Fruit fly (Drosophila melanogaster) whole organism: ENCODE measurements around the gene Atg16.

Source experiments
- CG8478 ChIP-seq: fragments of >200 bp; optimal IDR thresholded peaks from 2 replicates; lab custom pipeline; 2018; ENCODE audit warnings: inconsistent platforms
- Dll ChIP-seq: fragments of >200 bp; optimal IDR thresholded peaks from 2 replicates; lab custom pipeline; 2017
- EcR ChIP-seq, 2 experiments: fragments of >200 bp; optimal IDR thresholded peaks; 2 replicates each; lab custom pipeline; 2017; ENCODE audit warnings: missing biosample characterization in 2 of 2, missing genetic modification characterization in 2 of 2, missing genetic modification reagents in 2 of 2
- pan ChIP-seq: fragments of >200 bp; optimal IDR thresholded peaks from 2 replicates; lab custom pipeline; 2017
- psq ChIP-seq: fragments of >200 bp; optimal IDR thresholded peaks from 2 replicates; lab custom pipeline; 2017
- usp ChIP-seq: fragments of >200 bp; optimal IDR thresholded peaks from 2 replicates; lab custom pipeline; 2017; ENCODE audit warnings: missing biosample characterization, missing genetic modification characterization, mixed read lengths

Gene Atg16

DNA sequence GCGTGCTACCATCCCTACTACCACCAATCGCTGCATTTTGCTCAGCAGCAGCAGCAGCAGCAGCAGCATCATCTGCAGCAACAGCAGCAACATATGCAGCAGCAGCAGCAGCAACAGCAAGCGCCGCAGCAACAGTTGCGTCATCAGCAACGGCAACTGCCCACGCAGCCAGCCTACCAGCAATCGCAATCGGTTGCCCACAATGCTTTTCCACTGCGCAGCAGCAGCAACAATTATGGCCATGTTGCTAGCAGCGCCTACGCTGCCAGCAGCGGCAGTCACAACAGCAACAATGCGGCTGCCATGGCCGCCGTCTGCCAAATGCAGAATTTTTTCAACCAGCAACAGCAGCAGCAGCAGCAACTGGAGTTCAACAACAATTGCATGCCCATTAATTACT lies 44.7 kb downstream of the Atg16 start:
- no peak for TF ChIP-seq CG8478 (lab: Kevin White, UChicago)
- TF ChIP-seq psq (lab: Kevin White, UChicago), result no peak
- no peak for TF ChIP-seq EcR (GFP tag; optimal IDR thresholded peaks at IDR 0.05; lab: Kevin White, UChicago)
- TF ChIP-seq Dll (lab: Kevin White, UChicago), result no peak
- no peak for TF ChIP-seq usp
- no peak for TF ChIP-seq pan

DNA sequence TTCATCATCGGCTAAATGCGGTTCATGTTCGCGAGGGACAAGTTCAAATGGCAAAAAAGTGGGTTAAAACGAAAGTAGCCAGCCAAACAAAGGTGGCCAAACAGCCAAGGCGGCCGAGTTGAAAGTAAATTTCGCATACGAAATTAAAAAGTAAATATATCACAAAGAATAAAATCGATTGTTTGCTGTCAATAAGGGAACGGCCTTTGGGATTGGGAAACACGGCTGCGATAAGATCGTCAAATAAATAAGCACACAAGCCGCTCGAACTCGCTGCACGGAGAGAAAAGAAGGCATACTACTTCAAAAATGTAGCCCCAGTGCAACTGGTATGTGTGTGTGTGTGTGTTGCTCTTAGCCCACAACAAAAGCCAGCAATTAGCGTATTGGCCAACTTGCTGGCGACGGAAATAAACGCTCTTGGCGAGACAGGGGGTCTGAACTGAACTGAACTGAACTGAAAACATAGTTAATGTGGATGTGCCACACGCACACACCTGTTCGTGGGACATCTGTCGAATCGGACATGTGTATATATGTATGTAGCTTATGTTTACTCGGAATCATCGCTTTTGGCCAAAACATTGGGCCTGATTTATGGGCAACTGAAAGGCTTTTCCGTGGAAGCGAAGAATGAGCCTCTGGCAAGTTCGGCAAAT lies 46.9 kb downstream of the Atg16 start:
- TF ChIP-seq Dll (lab: Kevin White, UChicago) (no peak), CG8478 (lab: Kevin White, UChicago) (no peak), usp (no peak)

DNA sequence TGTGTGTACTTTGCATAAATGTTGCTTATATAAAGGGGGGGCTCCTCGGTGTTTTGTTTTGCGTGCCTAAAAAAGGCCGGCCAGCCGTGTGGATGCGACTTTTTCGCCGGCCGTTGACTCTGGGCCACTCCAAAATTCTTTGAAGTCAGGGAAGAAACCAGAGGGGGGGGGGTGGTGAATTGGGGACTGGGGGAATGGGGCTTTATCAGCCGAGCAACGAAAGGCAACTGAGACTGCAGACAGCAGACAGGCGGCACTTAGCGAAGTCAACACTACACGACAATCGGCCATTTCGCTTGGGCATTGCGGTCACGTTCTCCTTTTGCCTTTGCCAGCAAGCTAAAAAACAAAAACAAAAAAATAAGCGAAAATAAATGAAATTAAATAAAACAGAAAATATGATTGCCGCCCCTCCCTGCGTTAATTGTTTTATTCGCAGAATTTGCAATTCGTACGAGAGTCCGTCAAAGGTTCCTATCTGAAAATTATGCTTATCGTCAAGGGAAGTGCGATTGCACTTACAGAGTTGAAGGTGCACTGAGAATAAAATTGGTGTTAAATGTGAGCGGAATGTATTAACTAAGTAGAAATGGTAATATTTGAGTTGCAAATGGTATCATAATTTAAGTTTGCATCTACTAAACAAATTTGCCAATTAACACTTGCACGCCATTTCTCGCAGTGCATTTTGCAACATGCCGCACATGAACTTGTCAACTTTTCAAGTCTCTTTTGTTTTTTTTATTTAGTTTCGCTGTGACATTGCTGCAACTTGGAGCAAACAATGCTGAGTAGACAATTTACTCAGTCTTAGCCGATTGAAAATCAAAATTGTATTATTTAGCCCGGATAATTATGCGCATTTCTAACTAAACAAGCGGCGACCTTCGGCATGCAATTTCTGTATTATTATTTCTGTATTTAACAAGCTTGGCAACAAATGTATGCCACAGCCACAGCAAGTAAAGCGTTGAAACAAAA lies 48.6 kb downstream of the Atg16 start:
- TF ChIP-seq usp, result no peak
- TF ChIP-seq psq (lab: Kevin White, UChicago), result no peak
- no peak for TF ChIP-seq pan
- no peak for TF ChIP-seq EcR (GFP tag; optimal IDR thresholded peaks at IDR 0.05; lab: Kevin White, UChicago)

DNA sequence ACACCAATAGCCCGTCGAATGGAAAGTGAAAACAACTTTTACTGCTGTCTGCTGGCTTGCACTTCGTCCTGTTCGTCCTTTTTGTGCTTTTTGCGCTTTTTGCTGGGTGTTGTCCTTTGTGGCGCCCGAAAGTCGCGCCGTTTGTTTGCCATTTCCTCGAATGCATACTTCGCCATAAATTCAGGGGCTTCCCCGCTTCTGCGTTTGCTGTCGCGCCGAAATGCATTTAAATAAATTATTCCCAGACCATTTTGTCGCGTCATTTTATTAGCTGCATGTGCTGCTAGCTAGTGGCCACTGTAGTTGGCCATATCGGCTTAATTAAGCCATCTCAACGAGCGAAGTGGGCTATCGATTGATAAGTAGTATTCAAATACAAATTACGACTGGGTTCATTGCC lies 49.7 kb downstream of the Atg16 start:
- TF ChIP-seq Dll (lab: Kevin White, UChicago) (no peak), usp (no peak), pan (no peak), CG8478 (lab: Kevin White, UChicago) (no peak), psq (lab: Kevin White, UChicago) (no peak), EcR (GFP tag; optimal IDR thresholded peaks at IDR 0.05; lab: Kevin White, UChicago) (no peak)

DNA sequence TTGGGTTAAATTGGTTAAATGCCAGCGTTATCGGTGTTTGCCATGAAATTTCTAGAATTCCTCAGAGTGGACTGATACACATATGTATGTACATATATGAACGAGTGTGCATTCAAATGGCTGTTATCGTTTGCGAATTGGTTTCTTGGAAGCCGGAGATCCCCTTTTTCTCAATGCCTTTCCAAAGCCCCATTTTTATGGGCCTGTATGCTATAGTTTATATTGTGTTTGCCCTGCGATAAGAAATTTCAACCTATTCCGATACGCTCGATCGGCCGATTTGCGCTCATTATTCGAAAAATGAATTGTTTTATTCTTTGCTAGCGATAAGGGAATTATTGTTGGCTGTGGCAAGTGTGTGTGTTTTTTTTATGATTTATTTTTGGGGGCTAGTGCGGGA lies 51.7 kb downstream of the Atg16 start:
- TF ChIP-seq pan, result no peak
- no peak for TF ChIP-seq Dll (lab: Kevin White, UChicago)
- no peak for TF ChIP-seq CG8478 (lab: Kevin White, UChicago)
- no peak for TF ChIP-seq psq (lab: Kevin White, UChicago)
- TF ChIP-seq EcR (GFP tag; optimal IDR thresholded peaks at IDR 0.05; lab: Kevin White, UChicago), result no peak
- no peak for TF ChIP-seq usp

DNA sequence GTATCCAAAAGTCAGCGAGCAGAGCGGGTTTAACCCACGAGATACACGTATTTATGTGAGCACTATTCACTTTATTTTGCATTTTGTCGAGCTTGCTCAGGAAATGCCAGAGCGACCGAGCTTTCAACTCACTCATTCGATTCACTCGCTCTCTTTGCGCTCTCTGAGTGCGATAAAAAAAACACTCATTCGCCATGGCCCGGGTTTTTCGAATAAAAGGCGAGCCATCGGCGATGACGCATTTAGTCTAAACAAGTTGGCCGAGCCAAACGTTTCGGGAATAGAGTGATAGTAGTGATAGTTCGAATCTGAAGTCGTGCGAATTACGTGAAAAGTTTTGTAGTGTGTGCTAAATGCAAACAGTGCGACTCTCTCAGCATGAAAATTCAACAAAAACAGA lies 52.5 kb downstream of the Atg16 start:
- peak; percentile 75 for TF ChIP-seq Dll (lab: Kevin White, UChicago)
- no peak for TF ChIP-seq pan

DNA sequence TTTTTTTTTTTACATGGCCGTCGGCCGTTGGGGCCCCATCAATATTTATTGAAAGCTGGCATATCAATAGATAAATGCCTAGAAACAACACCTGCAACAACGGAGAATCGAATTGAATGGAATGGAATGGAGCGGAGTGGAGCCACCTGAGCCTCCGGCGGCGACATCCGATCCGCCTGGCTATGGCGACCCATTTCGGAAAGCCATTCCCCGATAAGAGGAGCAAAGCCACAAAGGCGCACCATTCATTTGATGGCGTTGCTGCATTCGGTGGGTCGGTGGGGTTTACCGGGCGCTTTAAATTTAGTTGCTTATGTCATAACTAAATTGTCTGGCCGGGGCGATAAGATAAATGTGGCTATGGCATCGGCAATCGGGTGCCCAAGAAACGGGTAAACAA lies 53.0 kb downstream of the Atg16 start:
- TF ChIP-seq CG8478 (lab: Kevin White, UChicago) (no peak), pan (no peak), Dll (lab: Kevin White, UChicago) (no peak), psq (lab: Kevin White, UChicago) (no peak), EcR (GFP tag; optimal IDR thresholded peaks at IDR 0.05; lab: Kevin White, UChicago) (no peak), usp (no peak)

DNA sequence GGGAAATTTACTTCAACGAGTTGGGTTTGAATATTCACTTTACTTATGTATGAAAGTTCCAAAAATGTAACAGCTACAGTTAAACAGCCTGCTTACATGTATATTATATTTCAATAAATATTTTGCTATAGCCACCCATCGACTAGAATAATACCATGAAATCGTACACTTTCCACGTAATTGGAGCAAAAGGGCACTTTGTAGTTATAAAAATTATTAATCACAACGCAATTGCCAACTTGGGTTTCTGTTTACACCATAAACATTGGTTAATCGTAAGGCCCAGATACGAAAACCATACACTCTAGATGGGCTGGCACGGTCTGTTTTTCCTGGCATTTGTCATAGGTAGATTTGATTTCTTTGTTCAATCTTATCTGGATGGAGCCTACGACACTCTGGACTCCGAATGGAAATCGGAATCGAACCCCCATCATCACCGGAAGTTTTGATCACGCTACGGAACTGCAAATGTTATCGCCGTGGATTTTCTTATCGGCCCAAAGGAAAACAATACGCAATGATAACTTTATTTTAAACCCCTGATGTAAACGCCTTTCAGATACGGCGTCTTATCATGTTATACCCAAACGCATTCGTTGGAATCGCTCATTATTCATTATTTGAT lies 54.4 kb downstream of the Atg16 start, which contains the start of gene fig:
Gene fig, minus strand, starts transcription at position 51 of the 628 bp plus-strand sequence.
- no peak for TF ChIP-seq CG8478 (lab: Kevin White, UChicago)
- no peak for TF ChIP-seq usp
- TF ChIP-seq EcR (GFP tag; optimal IDR thresholded peaks at IDR 0.05; lab: Kevin White, UChicago), result no peak
- TF ChIP-seq pan, result no peak
- no peak for TF ChIP-seq Dll (lab: Kevin White, UChicago)
- no peak for TF ChIP-seq psq (lab: Kevin White, UChicago)

DNA sequence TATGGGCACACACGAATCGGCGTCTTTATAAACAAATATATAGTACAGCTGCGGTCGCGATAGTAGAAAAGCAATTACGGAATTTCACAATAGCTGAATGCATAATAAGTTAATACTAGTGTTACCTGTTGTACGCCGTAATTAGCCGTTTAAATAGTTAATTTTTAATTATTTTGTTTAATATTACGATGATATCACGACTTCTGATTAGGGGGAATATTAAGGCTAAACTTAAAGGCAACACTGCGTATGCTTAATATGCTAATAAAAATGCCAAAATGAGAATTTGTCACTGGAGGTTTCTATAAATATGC lies 56.0 kb downstream of the Atg16 start:
- no peak for TF ChIP-seq psq (lab: Kevin White, UChicago)
- TF ChIP-seq usp, result no peak
- no peak for TF ChIP-seq CG8478 (lab: Kevin White, UChicago)
- no peak for TF ChIP-seq Dll (lab: Kevin White, UChicago)
- no peak for TF ChIP-seq EcR (GFP tag; optimal IDR thresholded peaks at IDR 0.05; lab: Kevin White, UChicago)
- TF ChIP-seq pan, result no peak

DNA sequence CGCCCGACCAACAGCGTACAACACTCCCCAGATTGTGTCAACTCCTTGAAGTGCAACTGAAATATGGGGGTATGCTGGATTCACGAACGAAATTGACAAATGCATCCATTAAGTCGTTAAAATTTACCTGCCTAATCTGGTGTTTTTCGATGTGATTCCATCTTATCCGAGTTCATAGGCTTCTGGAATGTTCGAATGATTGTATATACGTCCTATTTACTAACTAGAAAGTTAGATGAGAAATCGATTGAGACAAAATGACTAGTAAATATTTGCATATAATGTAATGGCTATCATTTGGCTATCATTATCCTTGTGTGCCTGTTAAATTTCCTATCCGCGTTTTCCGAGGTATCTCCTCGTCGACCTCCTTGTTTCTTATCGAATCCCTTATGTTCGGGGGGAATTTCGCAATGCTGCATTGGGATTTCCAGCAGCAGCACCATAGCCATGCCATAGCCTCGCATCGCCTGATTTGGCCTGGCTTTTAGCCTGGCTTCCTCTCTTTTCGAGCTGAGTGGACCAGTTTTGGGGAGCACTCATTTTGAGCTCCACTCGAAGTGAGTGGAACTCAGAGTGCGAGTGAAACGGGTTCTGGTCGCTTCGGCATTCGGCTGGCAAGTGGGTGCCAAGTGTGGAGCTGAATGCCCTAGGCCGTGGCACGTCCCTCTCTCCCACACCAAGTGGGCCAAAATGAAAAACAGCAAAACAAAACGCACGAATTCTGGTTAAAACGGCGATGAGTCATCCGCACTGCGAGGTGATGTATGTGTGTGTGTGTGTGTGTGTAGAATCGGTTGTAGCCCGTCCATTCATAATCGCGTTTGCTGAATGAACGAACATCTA lies 56.5 kb downstream of the Atg16 start:
- peak; percentile 93 for TF ChIP-seq pan
- no peak for TF ChIP-seq CG8478 (lab: Kevin White, UChicago)
- TF ChIP-seq EcR (GFP tag; optimal IDR thresholded peaks at IDR 0.05; lab: Kevin White, UChicago), result peak in 1 of 2 experiments; percentile 0
- TF ChIP-seq psq (lab: Kevin White, UChicago), result no peak
